Fruit fly (Drosophila melanogaster) whole organism: Measurements from ENCODE around the gene Bin1.

Experiments
- CG8478 ChIP-seq: fragments of >200 bp; optimal IDR thresholded peaks from 2 replicates; lab custom pipeline; 2018; ENCODE audit warnings: inconsistent platforms
- EcR ChIP-seq, 2 experiments: fragments of >200 bp; optimal IDR thresholded peaks; 2 replicates each; lab custom pipeline; 2017; ENCODE audit warnings: missing biosample characterization in 2 of 2, missing genetic modification characterization in 2 of 2, missing genetic modification reagents in 2 of 2
- pan ChIP-seq: fragments of >200 bp; optimal IDR thresholded peaks from 2 replicates; lab custom pipeline; 2017
- psq ChIP-seq: fragments of >200 bp; optimal IDR thresholded peaks from 2 replicates; lab custom pipeline; 2017
- usp ChIP-seq: fragments of >200 bp; optimal IDR thresholded peaks from 2 replicates; lab custom pipeline; 2017; ENCODE audit warnings: missing biosample characterization, missing genetic modification characterization, mixed read lengths

DNA sequence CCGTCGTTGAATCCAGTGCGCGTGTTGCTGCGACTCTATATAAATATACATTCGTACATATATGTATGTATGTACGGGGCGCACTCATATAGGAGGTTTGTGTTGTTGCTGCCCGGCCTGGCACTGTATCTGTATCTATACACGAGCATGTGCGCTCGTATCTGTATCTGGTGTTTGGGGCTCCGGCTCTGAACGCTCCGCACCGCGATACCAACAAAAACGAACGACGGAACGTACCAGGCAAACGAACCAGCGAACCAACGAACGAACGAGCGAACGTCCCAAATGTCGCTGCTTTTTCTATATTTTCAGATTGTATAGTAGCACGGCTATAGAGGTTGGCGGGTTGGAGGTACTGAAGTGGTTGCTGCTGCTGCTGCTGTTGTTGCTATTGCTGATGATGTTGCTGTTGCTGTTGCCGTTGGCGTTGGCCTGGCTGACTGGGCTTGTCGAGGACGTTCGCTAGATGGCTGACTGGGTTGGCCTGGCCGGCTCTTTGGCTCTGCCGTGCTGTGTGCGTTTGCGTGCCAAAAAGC lies 17.8 kb upstream of the Bin1 start:
- no peak for TF ChIP-seq pan (lab: Kevin White, UChicago)
- no peak for TF ChIP-seq usp (GFP tag; lab: Kevin White, UChicago)
- peak in 1 of 2 experiments; percentile 41 for TF ChIP-seq EcR (GFP tag; optimal IDR thresholded peaks at IDR 0.05; lab: Kevin White, UChicago)
- no peak for TF ChIP-seq CG8478 (lab: Kevin White, UChicago)
- no peak for TF ChIP-seq psq (lab: Kevin White, UChicago)
